Worm (Caenorhabditis elegans) whole organism, L4/young adult: ENCODE results near the gene srh-186.

Experiments
- W03F9.2 ChIP-seq: fragments of 150-350 bp; optimal IDR thresholded peaks from 2 replicates; lab custom pipeline; 2014; ENCODE audit warnings: missing biosample characterization, missing genetic modification characterization
- dao-5 ChIP-seq: sonication (generic microtip); optimal IDR thresholded peaks from 2 replicates; lab custom pipeline; 2016; ENCODE audit warnings: missing genotype, missing genetic modification characterization, moderate library complexity, missing compliant biosample characterization
- him-1 ChIP-seq: sonication (generic microtip); optimal IDR thresholded peaks from 2 replicates; lab custom pipeline; 2016; ENCODE audit warnings: missing genotype, missing genetic modification reagents, missing genetic modification characterization, missing compliant biosample characterization

DNA sequence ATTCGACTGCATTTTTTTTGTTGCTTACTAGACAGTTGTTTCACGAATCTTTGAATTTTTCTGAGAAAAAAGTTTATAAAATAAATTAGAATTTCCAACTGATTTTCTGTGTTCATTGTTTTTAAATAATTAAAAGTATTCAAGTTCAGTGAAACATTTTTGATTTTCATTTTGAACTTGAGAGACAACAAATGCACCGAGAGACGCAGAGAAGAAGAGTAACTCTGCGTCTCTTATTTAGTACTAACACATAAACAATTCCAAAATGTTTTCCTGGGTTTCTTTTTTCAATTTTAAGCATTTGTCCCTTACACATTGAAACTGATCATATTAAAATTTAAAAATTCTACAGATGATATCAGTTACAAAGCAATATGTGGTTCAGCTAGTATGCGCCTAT is 3.9 kb downstream of the srh-186 start:
- TF ChIP-seq W03F9.2 (tag; lab: Kevin White, UChicago) (no peak), him-1 (no peak), dao-5 (tag; lab: Kevin White, UChicago) (no peak)
